Worm (Caenorhabditis elegans) whole organism, young adult: ENCODE data around the gene unc-33.

ENCODE experiments used
- B0035.1 ChIP-seq: sonication (generic microtip); optimal IDR thresholded peaks from 2 replicates; lab custom pipeline; 2016; ENCODE audit warnings: missing genetic modification characterization, mild to moderate bottlenecking, missing compliant biosample characterization, missing genotype, missing genetic modification reagents
- F10E7.11 ChIP-seq: sonication (generic microtip); optimal IDR thresholded peaks from 2 replicates; lab custom pipeline; 2017; ENCODE audit warnings: mild to moderate bottlenecking, missing genetic modification characterization, moderate library complexity, missing compliant biosample characterization
- F55B11.4 ChIP-seq: sonication (generic microtip); optimal IDR thresholded peaks from 2 replicates; lab custom pipeline; 2016; ENCODE audit warnings: missing compliant biosample characterization, missing genetic modification characterization, borderline replicate concordance; ENCODE audit not compliant: insufficient read depth
- K11D2.4 ChIP-seq: fragments of 200-800 bp; sonication (Bioruptor generic); IDR thresholded peaks from 2 replicates; pipeline ENCODE4 v1.3.6; 2022; ENCODE audit warnings: missing genetic modification reagents, missing genetic modification characterization, missing compliant biosample characterization
- Y67H2A.10 ChIP-seq: fragments of 200-800 bp; sonication (Bioruptor generic); conservative IDR thresholded peaks from 2 replicates; pipeline ENCODE4 v1.3.6; 2022; ENCODE audit warnings: missing genetic modification reagents, missing genetic modification characterization, missing compliant biosample characterization
- Y79H2A.3 ChIP-seq: fragments of 200-800 bp; sonication (Bioruptor generic); conservative IDR thresholded peaks from 2 replicates; pipeline ENCODE4 v1.3.6; 2022; ENCODE audit warnings: missing genetic modification reagents, missing genetic modification characterization, missing compliant biosample characterization
- Y95B8A.8 ChIP-seq: fragments of 200-800 bp; sonication (Bioruptor generic); IDR thresholded peaks from 2 replicates; pipeline ENCODE4 v1.3.6; 2022; ENCODE audit warnings: missing genetic modification reagents, missing genetic modification characterization, missing compliant biosample characterization
- ZK185.1 ChIP-seq: sonication (generic microtip); optimal IDR thresholded peaks from 2 replicates; lab custom pipeline; 2016; ENCODE audit warnings: mild to moderate bottlenecking, missing genetic modification characterization, missing compliant biosample characterization; ENCODE audit not compliant: poor library complexity, severe bottlenecking
- akir-1 ChIP-seq: fragments of 200-800 bp; sonication (Bioruptor generic); optimal IDR thresholded peaks from 2 replicates; lab custom pipeline; 2018; ENCODE audit warnings: mild to moderate bottlenecking, missing genetic modification characterization, moderate library complexity, missing compliant biosample characterization
- aptf-2 ChIP-seq: fragments of 200-800 bp; sonication (Bioruptor generic); conservative IDR thresholded peaks from 2 replicates; pipeline ENCODE4 v1.3.6; 2022; ENCODE audit warnings: missing genetic modification reagents, missing genetic modification characterization, missing compliant biosample characterization
- ccch-3 ChIP-seq: fragments of 200-800 bp; sonication (Bioruptor generic); optimal IDR thresholded peaks from 2 replicates; lab custom pipeline; 2018; ENCODE audit warnings: mild to moderate bottlenecking, missing genetic modification characterization, missing compliant biosample characterization
- ceh-58 ChIP-seq: fragments of 200-800 bp; sonication (Bioruptor generic); IDR thresholded peaks from 2 replicates; pipeline ENCODE4 v1.3.6; 2022; ENCODE audit warnings: missing genetic modification characterization, missing compliant biosample characterization
- ceh-91 ChIP-seq: fragments of 200-800 bp; sonication (Bioruptor generic); IDR thresholded peaks from 2 replicates; pipeline ENCODE4 v1.3.6; 2022; ENCODE audit warnings: missing genetic modification reagents, missing genetic modification characterization, missing compliant biosample characterization
- chd-7 ChIP-seq: sonication (generic microtip); optimal IDR thresholded peaks from 2 replicates; lab custom pipeline; 2016; ENCODE audit warnings: mild to moderate bottlenecking, missing genetic modification characterization, moderate library complexity, missing compliant biosample characterization
- die-1 ChIP-seq: sonication (generic microtip); optimal IDR thresholded peaks from 2 replicates; lab custom pipeline; 2016; ENCODE audit warnings: missing genotype, mild to moderate bottlenecking, missing genetic modification characterization, missing compliant biosample characterization
- dpff-1 ChIP-seq: sonication (generic microtip); optimal IDR thresholded peaks from 2 replicates; lab custom pipeline; 2017; ENCODE audit warnings: mild to moderate bottlenecking, missing genetic modification characterization, missing compliant biosample characterization
- egl-18 ChIP-seq: fragments of 200-800 bp; sonication (Bioruptor generic); IDR thresholded peaks from 2 replicates; pipeline ENCODE4 v1.3.6; 2022; ENCODE audit warnings: missing genetic modification reagents, missing genetic modification characterization, missing compliant biosample characterization
- fkh-3 ChIP-seq: sonication (generic microtip); optimal IDR thresholded peaks from 2 replicates; lab custom pipeline; 2016; ENCODE audit warnings: mild to moderate bottlenecking, missing genetic modification characterization, missing compliant biosample characterization
- him-1 ChIP-seq: sonication (generic microtip); optimal IDR thresholded peaks from 2 replicates; lab custom pipeline; 2016; ENCODE audit warnings: missing genotype, missing genetic modification reagents, missing genetic modification characterization, missing compliant biosample characterization
- hlh-12 ChIP-seq: sonication (generic microtip); optimal IDR thresholded peaks from 2 replicates; lab custom pipeline; 2016; ENCODE audit warnings: missing genetic modification characterization, missing compliant biosample characterization
- hrde-1 ChIP-seq: sonication (generic microtip); optimal IDR thresholded peaks from 2 replicates; lab custom pipeline; 2016; ENCODE audit warnings: missing genetic modification characterization, mild to moderate bottlenecking, missing compliant biosample characterization, moderate library complexity, missing genotype, missing genetic modification reagents, borderline replicate concordance
- hsf-1 ChIP-seq: fragments of 200-800 bp; sonication (Bioruptor generic); IDR thresholded peaks from 2 replicates; pipeline ENCODE4 v1.3.6; 2022; ENCODE audit warnings: missing genetic modification reagents, missing genetic modification characterization, missing compliant biosample characterization
- let-526 ChIP-seq: fragments of 200-800 bp; sonication (Bioruptor generic); IDR thresholded peaks from 2 replicates; pipeline ENCODE4 v1.3.6; 2022; ENCODE audit warnings: missing genetic modification reagents, missing genetic modification characterization, missing compliant biosample characterization
- lir-1 ChIP-seq: fragments of 200-800 bp; sonication (Bioruptor generic); conservative IDR thresholded peaks from 2 replicates; pipeline ENCODE4 v1.3.6; 2022; ENCODE audit warnings: missing genetic modification reagents, missing genetic modification characterization, missing compliant biosample characterization
- lsy-27 ChIP-seq: sonication (generic microtip); optimal IDR thresholded peaks from 2 replicates; lab custom pipeline; 2017; ENCODE audit warnings: missing genetic modification characterization, mild to moderate bottlenecking, missing compliant biosample characterization, antibody characterized with exemption, missing genotype, borderline replicate concordance; ENCODE audit not compliant: insufficient read depth
- madf-10 ChIP-seq: sonication (generic microtip); optimal IDR thresholded peaks from 2 replicates; lab custom pipeline; 2016; ENCODE audit warnings: mild to moderate bottlenecking, missing genetic modification characterization, missing compliant biosample characterization
- madf-3 ChIP-seq: fragments of 200-800 bp; sonication (Bioruptor generic); IDR thresholded peaks from 2 replicates; pipeline ENCODE4 v1.3.6; 2022; ENCODE audit warnings: missing genetic modification reagents, missing genetic modification characterization, missing compliant biosample characterization
- mcd-1 ChIP-seq: fragments of 200-800 bp; sonication (Bioruptor generic); IDR thresholded peaks from 2 replicates; pipeline ENCODE4 v1.3.6; 2022; ENCODE audit warnings: missing genetic modification reagents, missing genetic modification characterization, missing compliant biosample characterization
- mxl-1 ChIP-seq: sonication (generic microtip); optimal IDR thresholded peaks from 2 replicates; lab custom pipeline; 2016; ENCODE audit warnings: missing genetic modification characterization, missing compliant biosample characterization
- nfya-2 ChIP-seq: fragments of 200-800 bp; sonication (Bioruptor generic); IDR thresholded peaks from 2 replicates; pipeline ENCODE4 v1.3.6; 2022; ENCODE audit warnings: missing genetic modification reagents, missing genetic modification characterization, missing compliant biosample characterization
- nfyb-1 ChIP-seq: fragments of 200-800 bp; sonication (Bioruptor generic); IDR thresholded peaks from 2 replicates; pipeline ENCODE4 v1.3.6; 2022; ENCODE audit warnings: missing genetic modification reagents, missing genetic modification characterization, missing compliant biosample characterization
- nhr-90 ChIP-seq: sonication (generic microtip); optimal IDR thresholded peaks from 2 replicates; lab custom pipeline; 2016; ENCODE audit warnings: missing genotype, mild to moderate bottlenecking, missing genetic modification characterization, missing compliant biosample characterization
- rec-8 ChIP-seq, 2 experiments: sonication (generic microtip); optimal IDR thresholded peaks; 2 replicates each; lab custom pipeline; 2016; ENCODE audit warnings: mild to moderate bottlenecking in 2 of 2, missing genetic modification characterization in 2 of 2, missing genetic modification reagents in 2 of 2, missing genotype in 2 of 2, missing biosample characterization in 1 of 2, missing compliant biosample characterization in 1 of 2, moderate library complexity in 1 of 2
- sea-2 ChIP-seq: fragments of 200-800 bp; sonication (Bioruptor generic); IDR thresholded peaks from 2 replicates; pipeline ENCODE4 v1.3.6; 2022; ENCODE audit warnings: missing genetic modification characterization, missing compliant biosample characterization
- sptf-2 ChIP-seq: fragments of 200-800 bp; sonication (Bioruptor generic); optimal IDR thresholded peaks from 2 replicates; lab custom pipeline; 2018; ENCODE audit warnings: mild to moderate bottlenecking, missing genetic modification characterization, missing compliant biosample characterization
- unc-62 ChIP-seq: fragments of 150-350 bp; optimal IDR thresholded peaks from 2 replicates; lab custom pipeline; 2014; ENCODE audit warnings: missing biosample characterization, missing genetic modification reagents, missing genetic modification characterization
- xnd-1 ChIP-seq: sonication (generic microtip); optimal IDR thresholded peaks from 2 replicates; lab custom pipeline; 2016; ENCODE audit warnings: missing genotype, missing genetic modification reagents, missing genetic modification characterization, missing compliant biosample characterization
- ztf-22 ChIP-seq: fragments of 200-800 bp; sonication (Bioruptor generic); optimal IDR thresholded peaks from 2 replicates; lab custom pipeline; 2018; ENCODE audit warnings: mild to moderate bottlenecking, missing genetic modification characterization, moderate library complexity, missing compliant biosample characterization
- ztf-26 ChIP-seq: sonication (generic microtip); optimal IDR thresholded peaks from 2 replicates; lab custom pipeline; 2017; ENCODE audit warnings: missing genetic modification characterization, missing compliant biosample characterization
- ztf-28 ChIP-seq: fragments of 200-800 bp; sonication (Bioruptor generic); IDR thresholded peaks from 2 replicates; pipeline ENCODE4 v1.3.6; 2022; ENCODE audit warnings: missing genetic modification reagents, missing genetic modification characterization, missing compliant biosample characterization
- ztf-6 ChIP-seq: fragments of 200-800 bp; sonication (Bioruptor generic); IDR thresholded peaks from 2 replicates; pipeline ENCODE4 v1.3.6; 2022; ENCODE audit warnings: missing genetic modification reagents, missing genetic modification characterization, missing compliant biosample characterization

Gene unc-33

ce11 chrIV:3478911-3479385 lies 37.7 kb upstream of the unc-33 start, which contains the start of the genes srz-70 and C09G12.5:
TSS of gene srz-70 (minus strand) at chrIV:3479011.
TSS of gene C09G12.5 (plus strand) at chrIV:3479335.
- no peak for TF ChIP-seq F55B11.4 (tag; lab: Kevin White, UChicago)
- TF ChIP-seq ztf-28 (GFP tag; lab: Robert Waterston, UW): no peak
- TF ChIP-seq rec-8 (tag; optimal IDR thresholded peaks at IDR 0.05; lab: Kevin White, UChicago): no peak
- no peak for TF ChIP-seq Y95B8A.8 (GFP tag; lab: Robert Waterston, UW)
- no peak for TF ChIP-seq sea-2 (GFP tag; lab: Robert Waterston, UW)
- no peak for TF ChIP-seq fkh-3
- no peak for TF ChIP-seq nhr-90 (tag; lab: Kevin White, UChicago)
- no peak for TF ChIP-seq Y79H2A.3 (GFP tag; lab: Robert Waterston, UW)
- TF ChIP-seq Y67H2A.10 (GFP tag; lab: Robert Waterston, UW): no peak
- no peak for TF ChIP-seq xnd-1 (tag; lab: Kevin White, UChicago)
- no peak for TF ChIP-seq ztf-22 (GFP tag; lab: Kevin White, UChicago)
- TF ChIP-seq nfyb-1 (GFP tag; lab: Robert Waterston, UW): no peak

- TF ChIP-seq ztf-26 (tag; lab: Kevin White, UChicago) (no peak), ccch-3 (GFP tag; lab: Kevin White, UChicago) (no peak), nfya-2 (GFP tag; lab: Robert Waterston, UW) (no peak), aptf-2 (no peak), die-1 (no peak), ztf-6 (GFP tag; lab: Robert Waterston, UW) (no peak), chd-7 (no peak), B0035.1 (no peak), madf-10 (no peak), unc-62 (GFP tag; lab: Kevin White, UChicago) (no peak), lir-1 (GFP tag; lab: Robert Waterston, UW) (no peak), F10E7.11 (no peak), hlh-12 (no peak), Y79H2A.3 (GFP tag; lab: Robert Waterston, UW) (no peak)
Observed at ce11 chrIV:3481760-3482159, 34.9 kb upstream of the unc-33 start, which contains the start of gene srz-37. TSS of gene srz-37 (minus strand) at chrIV:3481860.

DNA sequence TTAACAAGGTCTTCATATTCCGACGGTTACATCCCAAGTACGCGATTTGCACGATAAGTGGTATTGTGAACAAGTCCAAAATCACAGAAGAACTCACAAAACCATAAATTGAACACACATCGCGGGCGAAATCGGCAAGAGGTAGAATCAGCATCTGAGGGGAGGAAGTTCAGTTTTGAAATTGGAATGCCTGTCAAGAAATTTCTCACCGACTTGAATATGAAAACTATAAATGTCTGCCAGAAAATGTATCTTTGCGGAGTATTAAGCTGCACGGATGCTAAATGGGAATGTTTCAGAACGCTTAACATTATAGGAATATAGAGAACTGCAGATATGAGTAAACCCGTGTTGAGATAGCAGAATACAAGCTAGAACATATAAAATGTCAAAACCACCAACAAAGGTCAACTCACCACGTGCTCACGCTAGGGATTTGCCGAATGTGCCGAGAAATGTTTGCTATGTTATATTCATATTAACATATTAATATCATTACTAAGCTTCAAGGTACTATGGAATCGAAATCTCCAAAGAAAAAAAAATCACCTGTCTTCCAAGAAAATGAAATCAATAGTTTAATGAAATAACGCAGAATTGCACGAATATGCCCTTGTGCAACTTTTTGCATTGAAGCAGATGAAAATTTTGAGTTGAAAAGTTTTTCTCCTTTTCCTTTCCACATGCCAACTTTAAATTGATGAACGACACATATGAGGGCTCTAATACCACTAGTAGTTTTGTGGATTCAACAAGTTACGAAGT lies 34.3 kb upstream of the unc-33 start, which contains the start of gene srz-82:
srz-82 (plus strand) TSS at position 701 of the 765 bp plus-strand sequence.
- no peak for TF ChIP-seq him-1
- no peak for TF ChIP-seq K11D2.4 (GFP tag; lab: Robert Waterston, UW)
- no peak for TF ChIP-seq mxl-1 (tag; lab: Kevin White, UChicago)
- no peak for TF ChIP-seq let-526 (GFP tag; lab: Robert Waterston, UW)
- no peak for TF ChIP-seq unc-62 (GFP tag; lab: Kevin White, UChicago)
- no peak for TF ChIP-seq madf-3 (GFP tag; lab: Robert Waterston, UW)
- no peak for TF ChIP-seq hrde-1 (tag; lab: Kevin White, UChicago)
- no peak for TF ChIP-seq ceh-91 (GFP tag; lab: Robert Waterston, UW)
- no peak for TF ChIP-seq ZK185.1 (tag; lab: Kevin White, UChicago)
- no peak for TF ChIP-seq akir-1 (GFP tag; lab: Kevin White, UChicago)
- no peak for TF ChIP-seq egl-18 (GFP tag; lab: Robert Waterston, UW)
- no peak for TF ChIP-seq lsy-27 (tag; lab: Kevin White, UChicago)
- TF ChIP-seq dpff-1: no peak
- TF ChIP-seq mcd-1 (GFP tag; lab: Robert Waterston, UW): no peak
- no peak for TF ChIP-seq ceh-58 (GFP tag; lab: Robert Waterston, UW)
- no peak for TF ChIP-seq hsf-1 (GFP tag; lab: Robert Waterston, UW)
- no peak for TF ChIP-seq sptf-2 (GFP tag; lab: Kevin White, UChicago)
